Fruit fly (Drosophila melanogaster) whole organism, embryonic: ENCODE data around the gene PGAP2.

ENCODE experiments used
- CG10267 ChIP-seq: fragments of 200-800 bp; sonication (Bioruptor generic); optimal IDR thresholded peaks from 2 replicates; lab custom pipeline; 2018; ENCODE audit warnings: missing biosample characterization, mild to moderate bottlenecking, missing genetic modification characterization, moderate library complexity
- CG10979 ChIP-seq: fragments of 200-800 bp; sonication (Bioruptor generic); optimal IDR thresholded peaks from 2 replicates; lab custom pipeline; 2018; ENCODE audit warnings: missing biosample characterization, mild to moderate bottlenecking, missing genetic modification characterization, moderate library complexity
- CG11504 ChIP-seq: fragments of 200-800 bp; sonication (Bioruptor generic); optimal IDR thresholded peaks from 3 replicates; lab custom pipeline; 2019; ENCODE audit warnings: missing biosample characterization, mild to moderate bottlenecking, missing genetic modification characterization, moderate library complexity
- CG11696 ChIP-seq: fragments of 200-800 bp; sonication (Bioruptor generic); IDR thresholded peaks from 2 replicates; pipeline ENCODE4 v1.3.6; 2022; ENCODE audit warnings: missing biosample characterization, missing genetic modification characterization
- CG14014 ChIP-seq: fragments of 200-800 bp; sonication (Bioruptor generic); IDR thresholded peaks from 2 replicates; pipeline ENCODE4 v1.3.6; 2022; ENCODE audit warnings: missing biosample characterization, missing genetic modification characterization
- CG14710 ChIP-seq: fragments of 200-800 bp; sonication (Bioruptor generic); optimal IDR thresholded peaks from 3 replicates; lab custom pipeline; 2019; ENCODE audit warnings: missing biosample characterization, mild to moderate bottlenecking, missing genetic modification characterization, moderate library complexity
- CG14860 ChIP-seq: fragments of 200-800 bp; sonication (Bioruptor generic); IDR thresholded peaks from 3 replicates; pipeline ENCODE4 v1.3.6; 2022; ENCODE audit warnings: missing biosample characterization, missing genetic modification characterization; ENCODE audit not compliant: partially characterized antibody
- CG1603 ChIP-seq: fragments of 200-800 bp; sonication (Bioruptor generic); optimal IDR thresholded peaks from 2 replicates; lab custom pipeline; 2019; ENCODE audit warnings: missing biosample characterization, mild to moderate bottlenecking, missing genetic modification characterization, moderate library complexity
- CG17186 ChIP-seq: fragments of 200-800 bp; sonication (Bioruptor generic); optimal IDR thresholded peaks from 3 replicates; lab custom pipeline; 2017; ENCODE audit warnings: missing biosample characterization, missing genetic modification reagents, missing genetic modification characterization
- CG2120 ChIP-seq: fragments of 200-800 bp; sonication (Bioruptor generic); optimal IDR thresholded peaks from 3 replicates; lab custom pipeline; 2016; ENCODE audit warnings: missing biosample characterization, missing genetic modification characterization
- CG32532 ChIP-seq: fragments of 200-800 bp; sonication (Bioruptor generic); IDR thresholded peaks from 2 replicates; pipeline ENCODE4 v1.3.6; 2022; ENCODE audit warnings: missing biosample characterization, missing genetic modification characterization
- CG3281 ChIP-seq: fragments of 200-800 bp; sonication (Bioruptor generic); optimal IDR thresholded peaks from 3 replicates; lab custom pipeline; 2017; ENCODE audit warnings: missing biosample characterization, mild to moderate bottlenecking, missing genetic modification characterization
- CG3726 ChIP-seq: fragments of 200-800 bp; sonication (Bioruptor generic); IDR thresholded peaks from 3 replicates; pipeline ENCODE4, ENCODE4 v1.3.6; 2022; ENCODE audit warnings: missing biosample characterization, missing genetic modification characterization
- CG4617 ChIP-seq: fragments of 200-800 bp; sonication (Bioruptor generic); optimal IDR thresholded peaks from 3 replicates; lab custom pipeline; 2016; ENCODE audit warnings: missing biosample characterization, missing genetic modification characterization, borderline replicate concordance
- CG6254 ChIP-seq: fragments of 200-800 bp; sonication (Bioruptor generic); optimal IDR thresholded peaks from 3 replicates; lab custom pipeline; 2017; ENCODE audit warnings: mild to moderate bottlenecking, missing biosample characterization, missing genetic modification reagents, missing genetic modification characterization
- CG6272 ChIP-seq: fragments of 200-800 bp; sonication (Bioruptor generic); IDR thresholded peaks from 2 replicates; pipeline ENCODE4 v1.3.6; 2022; ENCODE audit warnings: missing biosample characterization, missing genetic modification characterization
- CG7839 ChIP-seq: fragments of 200-800 bp; sonication (Bioruptor generic); optimal IDR thresholded peaks from 3 replicates; lab custom pipeline; 2018; ENCODE audit warnings: missing biosample characterization, mild to moderate bottlenecking, missing genetic modification characterization, moderate library complexity
- CG7963 ChIP-seq: fragments of 200-800 bp; sonication (Bioruptor generic); IDR thresholded peaks from 3 replicates; pipeline ENCODE4 v1.3.6; 2022; ENCODE audit warnings: missing biosample characterization, missing genetic modification characterization; ENCODE audit not compliant: partially characterized antibody
- Dref ChIP-seq: fragments of 200-800 bp; sonication (Bioruptor generic); IDR thresholded peaks from 2 replicates; pipeline ENCODE4 v1.3.6; 2022; ENCODE audit warnings: missing biosample characterization, missing genetic modification characterization
- E2f2 ChIP-seq: fragments of 200-800 bp; sonication (Bioruptor generic); IDR thresholded peaks from 2 replicates; pipeline ENCODE4 v1.3.6; 2022; ENCODE audit warnings: missing biosample characterization, missing genetic modification characterization
- Hand ChIP-seq: fragments of 200-800 bp; sonication (Bioruptor generic); optimal IDR thresholded peaks from 2 replicates; lab custom pipeline; 2017; ENCODE audit warnings: mild to moderate bottlenecking, missing biosample characterization, missing genetic modification reagents, missing genetic modification characterization
- HmgZ ChIP-seq: fragments of 200-800 bp; sonication (Bioruptor generic); optimal IDR thresholded peaks from 2 replicates; lab custom pipeline; 2018; ENCODE audit warnings: missing biosample characterization, mild to moderate bottlenecking, missing genetic modification characterization
- Hr51 ChIP-seq, 2 experiments: fragments of 200-800 bp; sonication (Bioruptor generic); optimal IDR thresholded peaks; 2 replicates in 1 of 2; 3 replicates in 1 of 2; lab custom pipeline; 2016 to 2018; ENCODE audit warnings: missing biosample characterization in 2 of 2, missing genetic modification characterization in 2 of 2, mild to moderate bottlenecking in 1 of 2, moderate library complexity in 1 of 2
- Mad ChIP-seq: fragments of 200-800 bp; sonication (Bioruptor generic); optimal IDR thresholded peaks from 2 replicates; lab custom pipeline; 2016; ENCODE audit warnings: missing biosample characterization, missing genetic modification characterization
- Mes4 ChIP-seq: fragments of 200-800 bp; sonication (Bioruptor generic); optimal IDR thresholded peaks from 2 replicates; lab custom pipeline; 2016; ENCODE audit warnings: missing biosample characterization, missing genetic modification characterization
- Neu2 ChIP-seq: fragments of 200-800 bp; sonication (Bioruptor generic); optimal IDR thresholded peaks from 3 replicates; lab custom pipeline; 2016; ENCODE audit warnings: missing biosample characterization, missing genetic modification characterization, borderline replicate concordance
- Scr ChIP-seq: fragments of 200-800 bp; sonication (Bioruptor generic); IDR thresholded peaks from 2 replicates; pipeline ENCODE4 v1.3.6; 2022; ENCODE audit warnings: missing biosample characterization, missing genetic modification characterization; ENCODE audit not compliant: partially characterized antibody
- Sin3A ChIP-seq: fragments of >200 bp; optimal IDR thresholded peaks from 2 replicates; lab custom pipeline; 2018
- Six4 ChIP-seq: fragments of 200-800 bp; sonication (Bioruptor generic); optimal IDR thresholded peaks from 2 replicates; lab custom pipeline; 2016; ENCODE audit warnings: missing biosample characterization, missing genetic modification characterization
- abd-A ChIP-seq: fragments of 200-800 bp; sonication (Bioruptor generic); optimal IDR thresholded peaks from 3 replicates; lab custom pipeline; 2019; ENCODE audit warnings: missing biosample characterization, mild to moderate bottlenecking, missing genetic modification characterization, moderate library complexity
- amos ChIP-seq: fragments of 200-800 bp; sonication (Bioruptor generic); IDR thresholded peaks from 2 replicates; pipeline ENCODE4 v1.3.6; 2022; ENCODE audit warnings: missing biosample characterization, missing genetic modification characterization; ENCODE audit not compliant: partially characterized antibody
- chinmo ChIP-seq: fragments of 200-800 bp; sonication (Bioruptor generic); IDR thresholded peaks from 4 replicates; pipeline ENCODE4 v1.3.6; 2022; ENCODE audit warnings: missing biosample characterization, missing genetic modification characterization; ENCODE audit not compliant: partially characterized antibody
- danr ChIP-seq: fragments of 200-800 bp; sonication (Bioruptor generic); IDR thresholded peaks from 2 replicates; pipeline ENCODE4 v1.3.6; 2022; ENCODE audit warnings: missing biosample characterization, missing genetic modification characterization
- exex ChIP-seq: fragments of 200-800 bp; sonication (Bioruptor generic); optimal IDR thresholded peaks from 4 replicates; lab custom pipeline; 2018; ENCODE audit warnings: missing biosample characterization, mild to moderate bottlenecking, missing genetic modification characterization, moderate library complexity
- fd64A ChIP-seq: fragments of 200-800 bp; sonication (Bioruptor generic); optimal IDR thresholded peaks from 3 replicates; lab custom pipeline; 2018; ENCODE audit warnings: missing biosample characterization, mild to moderate bottlenecking, missing genetic modification characterization
- hbn ChIP-seq: fragments of 200-800 bp; sonication (Bioruptor generic); IDR thresholded peaks from 2 replicates; pipeline ENCODE4 v1.3.6; 2022; ENCODE audit warnings: missing biosample characterization, missing genetic modification characterization; ENCODE audit not compliant: partially characterized antibody
- insv ChIP-seq, 2 experiments: fragments of 200-800 bp; sonication (Bioruptor generic); optimal IDR thresholded peaks; 3 replicates each; lab custom pipeline; 2016 to 2018; ENCODE audit warnings: missing biosample characterization in 2 of 2, missing genetic modification characterization in 2 of 2
- knrl ChIP-seq: fragments of 200-800 bp; sonication (Bioruptor generic); IDR thresholded peaks from 3 replicates; pipeline ENCODE4 v1.3.6; 2022; ENCODE audit warnings: missing biosample characterization, missing genetic modification characterization; ENCODE audit not compliant: partially characterized antibody
- mirr ChIP-seq: fragments of 200-800 bp; sonication (Bioruptor generic); optimal IDR thresholded peaks from 3 replicates; lab custom pipeline; 2018; ENCODE audit warnings: missing biosample characterization, mild to moderate bottlenecking, missing genetic modification characterization
- mld ChIP-seq: fragments of 200-800 bp; sonication (Bioruptor generic); IDR thresholded peaks from 3 replicates; pipeline ENCODE4 v1.3.6; 2022; ENCODE audit warnings: missing biosample characterization, missing genetic modification characterization; ENCODE audit not compliant: partially characterized antibody
- org-1 ChIP-seq: fragments of 200-800 bp; sonication (Bioruptor generic); optimal IDR thresholded peaks from 2 replicates; lab custom pipeline; 2017; ENCODE audit warnings: missing biosample characterization, missing genetic modification characterization
- ro ChIP-seq: fragments of 200-800 bp; sonication (Bioruptor generic); IDR thresholded peaks from 2 replicates; pipeline ENCODE4 v1.3.6; 2022; ENCODE audit warnings: missing biosample characterization, missing genetic modification characterization
- sd ChIP-seq: fragments of 200-800 bp; sonication (Bioruptor generic); optimal IDR thresholded peaks from 3 replicates; lab custom pipeline; 2018; ENCODE audit warnings: missing biosample characterization, mild to moderate bottlenecking, missing genetic modification characterization, moderate library complexity
- slp2 ChIP-seq: fragments of 200-800 bp; sonication (Bioruptor generic); optimal IDR thresholded peaks from 2 replicates; lab custom pipeline; 2016; ENCODE audit warnings: missing biosample characterization, missing genetic modification characterization
- sna ChIP-seq: fragments of 200-800 bp; sonication (Bioruptor generic); IDR thresholded peaks from 2 replicates; pipeline ENCODE4 v1.3.6; 2022; ENCODE audit warnings: missing biosample characterization, missing genetic modification characterization; ENCODE audit not compliant: partially characterized antibody
- sob ChIP-seq: fragments of 200-800 bp; sonication (Bioruptor generic); IDR thresholded peaks from 2 replicates; pipeline ENCODE4 v1.3.6; 2022; ENCODE audit warnings: missing biosample characterization, missing genetic modification characterization
- unc-4 ChIP-seq: fragments of 200-800 bp; sonication (Bioruptor generic); IDR thresholded peaks from 2 replicates; pipeline ENCODE4 v1.3.6; 2022; ENCODE audit warnings: missing biosample characterization, missing genetic modification characterization; ENCODE audit not compliant: partially characterized antibody
- zen ChIP-seq: fragments of 200-800 bp; sonication (Bioruptor generic); optimal IDR thresholded peaks from 3 replicates; lab custom pipeline; 2018; ENCODE audit warnings: missing biosample characterization, mild to moderate bottlenecking, missing genetic modification characterization, moderate library complexity

Gene PGAP2

DNA sequence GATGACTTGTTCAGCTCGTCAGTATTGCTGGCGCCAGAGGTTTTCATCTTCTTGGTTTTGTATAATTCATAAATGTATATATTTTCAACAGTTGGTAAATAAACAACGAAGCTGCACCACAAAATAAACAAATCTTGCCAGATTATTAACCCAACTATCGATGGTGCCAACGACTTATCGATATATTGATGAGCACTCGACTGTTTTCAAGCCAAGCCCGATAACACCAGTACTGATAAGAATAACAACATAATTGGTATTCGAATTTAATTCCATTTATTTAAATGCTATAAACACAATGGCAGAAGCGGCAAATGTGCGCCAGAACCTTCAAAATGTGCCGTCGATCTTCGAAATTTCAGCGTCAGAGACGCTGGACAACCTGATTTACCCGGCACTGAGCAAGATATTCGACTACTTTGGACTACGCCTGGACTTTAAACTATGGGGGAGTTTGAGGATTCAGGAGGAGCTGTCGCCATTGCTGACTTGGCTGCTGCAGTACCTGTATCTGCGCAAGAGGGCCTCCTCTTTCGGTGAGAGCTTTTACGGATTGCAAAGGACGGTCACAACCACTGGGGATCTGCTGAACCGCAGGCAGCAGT is 3.4 kb downstream of the PGAP2 start, which contains the start of the genes Saf6 and Pex12 (continued):
- TF ChIP-seq amos (GFP tag; lab: Robert Waterston, UW) = peak; percentile 79
- TF ChIP-seq Scr (GFP tag; lab: Robert Waterston, UW) = peak; percentile 83
- TF ChIP-seq mld (GFP tag; lab: Robert Waterston, UW) = 0 out of 3 replicates have a peak, but pooled peaks have one; percentile 51
- peak; percentile 76 for TF ChIP-seq hbn (GFP tag; lab: Robert Waterston, UW)
- TF ChIP-seq CG14860 (GFP tag; lab: Robert Waterston, UW) = peak; percentile 85
- TF ChIP-seq CG4617 = peak; percentile 70
- TF ChIP-seq fd64A (GFP tag; lab: Kevin White, UChicago) = no peak
- TF ChIP-seq CG11696 (GFP tag; lab: Robert Waterston, UW) = no peak
- peak; percentile 52 for TF ChIP-seq E2f2
- TF ChIP-seq CG14014 (GFP tag; lab: Robert Waterston, UW) = no peak
- no peak for TF ChIP-seq sd (tag; lab: Kevin White, UChicago)
- no peak for TF ChIP-seq org-1 (GFP tag; lab: Kevin White, UChicago)
- TF ChIP-seq Mes4 (GFP tag; lab: Kevin White, UChicago) = no peak
- peak; percentile 72; the same call in 2 of the 3 replicates for TF ChIP-seq knrl (GFP tag; lab: Robert Waterston, UW)
- TF ChIP-seq Hr51 (GFP tag; optimal IDR thresholded peaks at IDR 0.05; lab: Kevin White, UChicago) = no peak
- no peak for TF ChIP-seq CG3281 (GFP tag; lab: Kevin White, UChicago)
- no peak for TF ChIP-seq slp2 (GFP tag; lab: Kevin White, UChicago)
- peak; percentile 22 for TF ChIP-seq mirr
- no peak for TF ChIP-seq CG3726
- TF ChIP-seq CG17186 = no peak
- TF ChIP-seq CG1603 (tag; lab: Kevin White, UChicago) = peak; percentile 43
- no peak for TF ChIP-seq ro
- TF ChIP-seq CG10267 (tag; lab: Kevin White, UChicago) = peak; percentile 20
- peak in 1 of 2 experiments; percentile 54 for TF ChIP-seq insv (GFP tag; optimal IDR thresholded peaks at IDR 0.05; lab: Kevin White, UChicago)
- TF ChIP-seq CG2120 (GFP tag; lab: Kevin White, UChicago) = no peak
- TF ChIP-seq CG10979 = peak; percentile 26
- TF ChIP-seq danr (GFP tag; lab: Robert Waterston, UW) = no peak
- peak; percentile 88 for TF ChIP-seq Dref (GFP tag; lab: Robert Waterston, UW)
- no peak for TF ChIP-seq CG32532 (GFP tag; lab: Robert Waterston, UW)
- TF ChIP-seq unc-4 (GFP tag; lab: Robert Waterston, UW) = peak; percentile 84
- TF ChIP-seq zen (tag; lab: Kevin White, UChicago) = no peak
- TF ChIP-seq exex = peak; percentile 47
- TF ChIP-seq chinmo (GFP tag; lab: Robert Waterston, UW) = peak; percentile 89
- TF ChIP-seq CG6254 (GFP tag; lab: Kevin White, UChicago) = no peak
- no peak for TF ChIP-seq Mad
- no peak for TF ChIP-seq sob (GFP tag; lab: Robert Waterston, UW)
- no peak for TF ChIP-seq abd-A (tag; lab: Kevin White, UChicago)
- TF ChIP-seq CG7839 (tag; lab: Kevin White, UChicago) = no peak
- peak; percentile 16 for TF ChIP-seq Sin3A (lab: Kevin White, UChicago)
- peak; percentile 21 for TF ChIP-seq CG14710 (tag; lab: Kevin White, UChicago)
- TF ChIP-seq CG11504 (tag; lab: Kevin White, UChicago) = no peak
- peak; percentile 85 for TF ChIP-seq sna (GFP tag; lab: Robert Waterston, UW)
- peak; percentile 83 for TF ChIP-seq CG7963 (GFP tag; lab: Robert Waterston, UW)
- TF ChIP-seq Hand (GFP tag; lab: Kevin White, UChicago) = no peak
- TF ChIP-seq Six4 (GFP tag; lab: Kevin White, UChicago) = no peak
- TF ChIP-seq CG6272 (GFP tag; lab: Robert Waterston, UW) = no peak
- no peak for TF ChIP-seq Neu2 (GFP tag; lab: Kevin White, UChicago)
- peak; percentile 37 for TF ChIP-seq HmgZ (tag; lab: Kevin White, UChicago)
